Fruit fly (Drosophila melanogaster) whole organism, pupa: ENCODE measurements around the gene CG9130.

Experiments
- CG12605 ChIP-seq: fragments of 200-800 bp; sonication (Bioruptor generic); IDR thresholded peaks from 2 replicates; pipeline ENCODE4 v1.3.6; 2022; ENCODE audit warnings: missing biosample characterization, missing genetic modification characterization
- CG13204 ChIP-seq: fragments of 200-800 bp; sonication (Bioruptor generic); optimal IDR thresholded peaks from 2 replicates; lab custom pipeline; 2018; ENCODE audit warnings: missing biosample characterization, mild to moderate bottlenecking, missing genetic modification characterization, moderate library complexity
- CG14655 ChIP-seq: fragments of 200-800 bp; sonication (Bioruptor generic); optimal IDR thresholded peaks from 3 replicates; lab custom pipeline; 2017; ENCODE audit warnings: mild to moderate bottlenecking, missing biosample characterization, missing genetic modification reagents, missing genetic modification characterization
- CG15710 ChIP-seq: fragments of 200-800 bp; sonication (Bioruptor generic); optimal IDR thresholded peaks from 2 replicates; lab custom pipeline; 2018; ENCODE audit warnings: missing biosample characterization, mild to moderate bottlenecking, missing genetic modification characterization, moderate library complexity
- CG32121 ChIP-seq: fragments of 200-800 bp; sonication (Bioruptor generic); IDR thresholded peaks from 2 replicates; pipeline ENCODE4 v1.3.6; 2022; ENCODE audit warnings: missing biosample characterization, missing genetic modification characterization
- CG34367 ChIP-seq: fragments of 200-800 bp; sonication (Bioruptor generic); optimal IDR thresholded peaks from 2 replicates; lab custom pipeline; 2018; ENCODE audit warnings: missing biosample characterization, mild to moderate bottlenecking, missing genetic modification characterization
- CG4496 ChIP-seq: fragments of 200-800 bp; sonication (Bioruptor generic); IDR thresholded peaks from 3 replicates; pipeline ENCODE4 v1.3.6; 2022; ENCODE audit warnings: missing biosample characterization, missing genetic modification characterization
- CG8159 ChIP-seq: fragments of 200-800 bp; sonication (Bioruptor generic); optimal IDR thresholded peaks from 3 replicates; lab custom pipeline; 2018; ENCODE audit warnings: missing biosample characterization, mild to moderate bottlenecking, missing genetic modification characterization, moderate library complexity
- CG8301 ChIP-seq: fragments of 200-800 bp; sonication (Bioruptor generic); optimal IDR thresholded peaks from 2 replicates; lab custom pipeline; 2018; ENCODE audit warnings: missing biosample characterization, mild to moderate bottlenecking, missing genetic modification characterization
- CG9948 ChIP-seq: fragments of 200-800 bp; sonication (Bioruptor generic); optimal IDR thresholded peaks from 2 replicates; lab custom pipeline; 2018; ENCODE audit warnings: missing biosample characterization, mild to moderate bottlenecking, missing genetic modification characterization, moderate library complexity
- D1 ChIP-seq: fragments of 200-800 bp; sonication (Bioruptor generic); optimal IDR thresholded peaks from 2 replicates; lab custom pipeline; 2018; ENCODE audit warnings: missing biosample characterization, mild to moderate bottlenecking, missing genetic modification characterization, moderate library complexity
- EcR ChIP-seq: fragments of 200-800 bp; sonication (Bioruptor generic); optimal IDR thresholded peaks from 3 replicates; lab custom pipeline; 2019; ENCODE audit warnings: missing biosample characterization, missing genetic modification characterization, mild to moderate bottlenecking, moderate library complexity, missing genetic modification reagents
- Ets98B ChIP-seq: fragments of 200-800 bp; sonication (Bioruptor generic); IDR thresholded peaks from 2 replicates; pipeline ENCODE4 v1.3.6; 2022; ENCODE audit warnings: missing biosample characterization, missing genetic modification characterization
- Pif1A ChIP-seq: fragments of 200-800 bp; sonication (Bioruptor generic); optimal IDR thresholded peaks from 3 replicates; lab custom pipeline; 2016; ENCODE audit warnings: missing biosample characterization, missing genetic modification characterization
- Pif1B ChIP-seq: fragments of 200-800 bp; sonication (Bioruptor generic); optimal IDR thresholded peaks from 3 replicates; lab custom pipeline; 2016; ENCODE audit warnings: missing biosample characterization, missing genetic modification characterization
- Snoo ChIP-seq: fragments of 200-800 bp; sonication (Bioruptor generic); optimal IDR thresholded peaks from 3 replicates; lab custom pipeline; 2017; ENCODE audit warnings: missing biosample characterization, mild to moderate bottlenecking, missing genetic modification characterization, inconsistent platforms
- fd96Ca ChIP-seq: fragments of 200-800 bp; sonication (Bioruptor generic); IDR thresholded peaks from 3 replicates; pipeline ENCODE4 v1.3.6; 2022; ENCODE audit warnings: missing biosample characterization, missing genetic modification characterization
- rn ChIP-seq: fragments of 200-800 bp; sonication (Bioruptor generic); IDR thresholded peaks from 2 replicates; pipeline ENCODE4 v1.3.6; 2022; ENCODE audit warnings: missing biosample characterization, missing genetic modification characterization

Gene CG9130

dm6 chr3L:1302950-1303352 lies 51.1 kb downstream of the CG9130 start:
- TF ChIP-seq CG13204 (GFP tag; lab: Kevin White, UChicago), result no peak
- TF ChIP-seq fd96Ca (GFP tag; lab: Robert Waterston, UW), result no peak
- TF ChIP-seq Snoo (tag; lab: Kevin White, UChicago), result no peak
- TF ChIP-seq Pif1A, result no peak
- no peak for TF ChIP-seq Ets98B
- no peak for TF ChIP-seq CG14655 (GFP tag; lab: Kevin White, UChicago)
- TF ChIP-seq CG15710 (tag; lab: Kevin White, UChicago), result no peak
- no peak for TF ChIP-seq CG9948 (tag; lab: Kevin White, UChicago)
- no peak for TF ChIP-seq Pif1B (GFP tag; lab: Kevin White, UChicago)
- TF ChIP-seq CG32121, result no peak

dm6 chr3L:1305317-1305716 lies 53.5 kb downstream of the CG9130 start:
- no peak for TF ChIP-seq CG12605 (GFP tag; lab: Robert Waterston, UW)
- no peak for TF ChIP-seq EcR (GFP tag; lab: Kevin White, UChicago)
- TF ChIP-seq CG32121, result no peak
- TF ChIP-seq rn, result no peak
- no peak for TF ChIP-seq Snoo (tag; lab: Kevin White, UChicago)
- no peak for TF ChIP-seq Pif1A
- TF ChIP-seq CG34367 (tag; lab: Kevin White, UChicago), result no peak
- TF ChIP-seq Ets98B, result no peak
- no peak for TF ChIP-seq CG8159
- TF ChIP-seq CG14655 (GFP tag; lab: Kevin White, UChicago), result no peak
- TF ChIP-seq CG4496 (GFP tag; lab: Robert Waterston, UW), result no peak
- no peak for TF ChIP-seq CG8301 (tag; lab: Kevin White, UChicago)
- no peak for TF ChIP-seq CG9948 (tag; lab: Kevin White, UChicago)
- TF ChIP-seq CG15710 (tag; lab: Kevin White, UChicago), result no peak
- TF ChIP-seq D1, result no peak
